Comparison of ENCODE assay signal across 2 worm cellular contexts in the genomic region with DNA sequence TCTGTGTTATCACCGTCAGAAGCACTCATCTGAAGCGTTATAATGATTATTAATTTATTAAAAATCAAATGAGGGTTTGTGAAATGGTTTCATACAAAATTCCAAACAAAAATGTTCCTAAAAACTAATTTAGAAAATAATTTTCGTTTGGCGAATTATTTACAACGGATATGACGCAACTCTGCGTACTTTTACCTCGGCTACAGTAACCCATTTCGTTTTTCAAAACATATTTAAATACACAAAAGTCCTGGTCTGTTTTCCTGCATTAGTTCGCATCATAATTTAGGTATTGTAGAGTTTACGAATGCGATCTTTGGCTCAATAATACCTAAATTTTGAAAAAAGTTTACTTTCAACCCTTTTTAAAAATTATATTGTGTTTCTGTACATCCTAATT.
TF ChIP-seq lines count a peak whose summit lies in the region.

A gene (minus strand): TSS at position 35 of the 400 bp plus-strand sequence.

TF ChIP-seq in whole organism, mixed stage, embryonic, 35 proteins besides CTCF, POLR2A, EP300 and RAD21:
- TF ChIP-seq zip-8 (tag; optimal IDR thresholded peaks at IDR 0.05; lab: Kevin White, UChicago) (peak; percentile 75), ztf-11 (tag; optimal IDR thresholded peaks at IDR 0.05; lab: Kevin White, UChicago) (no peak)

TF ChIP-seq in whole organism, young adult, 124 proteins besides CTCF, POLR2A, EP300 and RAD21:
- TF ChIP-seq let-607 (tag; optimal IDR thresholded peaks at IDR 0.05; lab: Kevin White, UChicago) (no peak), akir-1 (GFP tag; optimal IDR thresholded peaks at IDR 0.05; lab: Kevin White, UChicago) (no peak), lsl-1 (GFP tag; optimal IDR thresholded peaks at IDR 0.05; lab: Kevin White, UChicago) (peak; percentile 66), C17E4.6 (GFP tag; IDR thresholded peaks at IDR 0.05; lab: Robert Waterston, UW) (no peak), die-1 (tag; optimal IDR thresholded peaks at IDR 0.05; lab: Kevin White, UChicago) (no peak), hrde-1 (tag; optimal IDR thresholded peaks at IDR 0.05; lab: Kevin White, UChicago; ENCODE audit: borderline replicate concordance) (peak; percentile 4)
